Fruit fly (Drosophila melanogaster) Kc167 (cell line): Measurements from ENCODE around the gene Cyp303a1.

Experiments
- Myc ChIP-seq: fragments of >200 bp; optimal IDR thresholded peaks from 2 replicates; lab custom pipeline; 2017; ENCODE audit warnings: missing external identifiers
- Sin3A ChIP-seq: fragments of >200 bp; optimal IDR thresholded peaks from 2 replicates; lab custom pipeline; 2018; ENCODE audit warnings: missing external identifiers
- h ChIP-seq: fragments of >200 bp; optimal IDR thresholded peaks from 3 replicates; lab custom pipeline; 2018; ENCODE audit warnings: missing external identifiers
- insv ChIP-seq: fragments of >200 bp; optimal IDR thresholded peaks from 3 replicates; lab custom pipeline; 2018; ENCODE audit warnings: missing external identifiers
- psq ChIP-seq: fragments of >200 bp; optimal IDR thresholded peaks from 2 replicates; lab custom pipeline; 2017; ENCODE audit warnings: missing external identifiers
- ttk ChIP-seq: sonication (Bioruptor generic); optimal IDR thresholded peaks from 2 replicates; lab custom pipeline; 2017; ENCODE audit warnings: missing external identifiers

Cyp303a1 gene

DNA sequence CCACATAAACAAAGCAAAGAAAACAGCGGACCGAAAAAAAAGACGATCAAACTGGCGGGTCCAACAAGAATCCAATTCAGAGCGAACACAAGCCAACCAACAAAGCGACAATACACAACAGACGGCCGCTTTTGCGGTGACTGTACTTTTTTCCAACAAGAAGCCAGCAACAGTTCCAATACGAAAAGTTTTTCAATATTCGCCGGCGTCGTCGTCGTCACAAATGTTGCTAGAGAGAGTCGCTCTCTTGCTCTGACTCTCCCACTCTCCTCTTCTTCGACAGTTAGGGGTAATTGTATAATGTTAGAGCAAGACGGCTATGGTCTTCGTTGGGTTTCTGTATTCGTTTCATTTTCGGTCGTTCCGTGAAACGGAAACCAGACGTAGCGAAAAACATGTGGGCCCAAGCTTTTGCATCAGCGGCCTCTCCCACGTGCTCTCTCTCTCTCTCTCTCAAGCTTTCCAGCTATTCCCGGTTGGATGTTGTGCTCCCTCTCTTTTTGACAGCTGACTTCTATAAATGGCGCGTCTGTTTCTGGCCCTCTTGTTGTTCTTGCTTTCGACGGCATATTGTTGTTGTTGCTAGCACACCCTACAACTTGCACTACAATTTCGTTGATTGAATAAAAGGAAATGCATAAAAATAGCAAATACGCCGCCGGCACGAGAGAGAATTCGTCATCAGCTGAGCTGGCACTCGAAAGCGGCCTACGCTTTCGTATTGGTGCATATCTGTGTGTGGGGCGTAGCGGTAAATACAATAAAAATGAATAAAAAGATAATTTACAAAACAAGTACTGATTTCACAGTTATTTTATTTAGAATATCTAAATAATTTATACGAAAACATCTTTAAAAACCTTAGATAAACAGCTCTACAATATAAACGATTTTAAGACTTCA, 24.5 kb upstream of the Cyp303a1 start:
- TF ChIP-seq psq (lab: Kevin White, UChicago) (no peak), h (lab: Kevin White, UChicago) (no peak), ttk (lab: Kevin White, UChicago) (no peak), Myc (lab: Kevin White, UChicago) (no peak)

DNA sequence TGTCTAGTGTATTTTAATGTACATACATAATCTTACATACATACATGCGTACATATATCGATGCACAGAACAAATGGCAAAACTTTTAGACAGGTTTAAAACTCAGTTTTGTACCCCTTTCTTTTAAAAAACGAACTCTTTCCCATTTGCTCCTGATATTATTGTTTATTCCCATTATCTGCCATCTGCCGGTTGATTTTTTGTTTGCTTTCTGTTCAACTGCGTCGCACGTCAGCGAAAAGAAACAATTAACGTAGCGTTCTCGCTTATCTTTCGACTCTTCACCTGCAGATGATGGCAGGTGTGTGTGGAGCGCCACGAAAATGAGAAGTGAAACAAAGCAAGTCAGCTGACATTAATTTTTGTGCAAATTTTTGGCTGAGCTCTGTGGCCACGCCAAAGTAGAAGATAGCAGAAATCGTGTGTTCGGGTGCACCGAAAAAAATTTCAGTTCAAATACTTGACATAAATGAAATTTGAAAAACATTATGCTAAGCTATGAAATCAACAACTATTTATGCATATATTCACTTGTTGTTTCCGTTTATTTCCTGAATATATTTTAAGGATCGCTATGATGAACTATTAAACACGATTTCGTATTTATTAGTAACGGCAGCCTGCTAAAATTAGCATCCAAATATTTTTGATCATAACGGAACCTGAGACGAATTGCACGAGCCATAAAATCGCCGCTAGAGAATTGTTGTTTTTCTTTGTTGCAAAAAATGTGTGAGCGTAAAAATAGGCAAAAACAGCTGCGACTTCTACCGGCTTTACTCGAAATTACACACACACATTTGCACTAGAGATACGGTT, 23.1 kb upstream of the Cyp303a1 start:
- TF ChIP-seq h (lab: Kevin White, UChicago) = no peak
- TF ChIP-seq ttk (lab: Kevin White, UChicago) = no peak
- TF ChIP-seq psq (lab: Kevin White, UChicago) = no peak
- no peak for TF ChIP-seq Myc (lab: Kevin White, UChicago)
- TF ChIP-seq insv (lab: Kevin White, UChicago) = no peak
- TF ChIP-seq Sin3A (lab: Kevin White, UChicago) = no peak

dm6 chr2L:16271486-16271806, 22.5 kb upstream of the Cyp303a1 start:
- no peak for TF ChIP-seq Myc (lab: Kevin White, UChicago)
- no peak for TF ChIP-seq psq (lab: Kevin White, UChicago)
- TF ChIP-seq h (lab: Kevin White, UChicago) = no peak
- no peak for TF ChIP-seq Sin3A (lab: Kevin White, UChicago)
- TF ChIP-seq ttk (lab: Kevin White, UChicago) = no peak
- no peak for TF ChIP-seq insv (lab: Kevin White, UChicago)

dm6 chr2L:16272730-16273129, 21.3 kb upstream of the Cyp303a1 start:
- TF ChIP-seq Sin3A (lab: Kevin White, UChicago) = no peak
- TF ChIP-seq insv (lab: Kevin White, UChicago) = no peak
- no peak for TF ChIP-seq ttk (lab: Kevin White, UChicago)

dm6 chr2L:16273439-16273838, 20.5 kb upstream of the Cyp303a1 start:
- TF ChIP-seq Myc (lab: Kevin White, UChicago) (no peak), insv (lab: Kevin White, UChicago) (no peak), Sin3A (lab: Kevin White, UChicago) (no peak), ttk (lab: Kevin White, UChicago) (no peak), psq (lab: Kevin White, UChicago) (no peak), h (lab: Kevin White, UChicago) (no peak)

- TF ChIP-seq Sin3A (lab: Kevin White, UChicago) (no peak), h (lab: Kevin White, UChicago) (no peak), Myc (lab: Kevin White, UChicago) (no peak), insv (lab: Kevin White, UChicago) (no peak), ttk (lab: Kevin White, UChicago) (no peak), psq (lab: Kevin White, UChicago) (no peak)
Observed at dm6 chr2L:16274100-16274499, 19.9 kb upstream of the Cyp303a1 start.

dm6 chr2L:16275177-16275808, 18.7 kb upstream of the Cyp303a1 start:
- TF ChIP-seq insv (lab: Kevin White, UChicago) (no peak), Sin3A (lab: Kevin White, UChicago) (no peak), psq (lab: Kevin White, UChicago) (no peak), Myc (lab: Kevin White, UChicago) (no peak), ttk (lab: Kevin White, UChicago) (no peak), h (lab: Kevin White, UChicago) (no peak)

- no peak for TF ChIP-seq psq (lab: Kevin White, UChicago)
- TF ChIP-seq Sin3A (lab: Kevin White, UChicago) = no peak
Observed at dm6 chr2L:16275809-16276178, 18.2 kb upstream of the Cyp303a1 start.

DNA sequence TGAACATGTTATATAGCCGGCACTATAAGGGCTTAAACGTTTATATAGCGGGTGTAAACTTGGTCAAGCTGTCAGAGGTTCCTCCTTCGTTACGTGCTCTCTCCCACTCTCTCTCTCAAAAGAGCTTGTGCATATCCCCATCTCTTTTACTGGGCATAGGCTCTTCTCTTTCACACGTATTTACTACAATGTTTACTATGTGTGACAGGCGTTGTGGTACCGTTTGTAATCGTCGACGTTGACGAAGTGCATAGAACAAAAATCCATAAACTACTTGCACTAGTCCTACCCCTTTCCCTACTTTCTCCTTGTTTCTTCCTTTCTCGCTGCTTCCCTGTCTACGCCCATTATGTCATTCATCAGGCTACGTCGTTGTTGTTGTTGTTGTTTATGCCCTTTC, 17.2 kb upstream of the Cyp303a1 start:
- TF ChIP-seq insv (lab: Kevin White, UChicago) = no peak

DNA sequence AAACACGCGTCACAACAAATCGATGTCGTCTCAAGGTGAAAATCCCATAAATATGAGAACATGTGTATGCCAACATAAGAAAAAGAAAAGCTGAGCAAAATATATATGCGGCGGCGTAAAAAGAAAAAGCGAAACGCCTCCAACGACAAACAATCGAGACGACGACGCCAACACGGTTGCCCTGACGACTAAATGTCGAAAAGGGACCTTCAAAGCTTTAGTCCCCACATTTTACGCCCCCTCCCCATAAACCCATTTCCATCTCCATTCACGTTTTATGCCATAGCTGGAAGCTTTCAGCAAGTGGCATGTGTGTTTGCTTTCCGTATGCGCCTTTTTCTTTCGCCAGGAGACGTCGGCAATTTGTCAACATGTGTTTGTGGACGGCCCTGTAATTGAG, 16.1 kb upstream of the Cyp303a1 start:
- no peak for TF ChIP-seq Myc (lab: Kevin White, UChicago)
- TF ChIP-seq Sin3A (lab: Kevin White, UChicago) = no peak
- TF ChIP-seq ttk (lab: Kevin White, UChicago) = no peak
- no peak for TF ChIP-seq h (lab: Kevin White, UChicago)
- TF ChIP-seq psq (lab: Kevin White, UChicago) = no peak
- no peak for TF ChIP-seq insv (lab: Kevin White, UChicago)

DNA sequence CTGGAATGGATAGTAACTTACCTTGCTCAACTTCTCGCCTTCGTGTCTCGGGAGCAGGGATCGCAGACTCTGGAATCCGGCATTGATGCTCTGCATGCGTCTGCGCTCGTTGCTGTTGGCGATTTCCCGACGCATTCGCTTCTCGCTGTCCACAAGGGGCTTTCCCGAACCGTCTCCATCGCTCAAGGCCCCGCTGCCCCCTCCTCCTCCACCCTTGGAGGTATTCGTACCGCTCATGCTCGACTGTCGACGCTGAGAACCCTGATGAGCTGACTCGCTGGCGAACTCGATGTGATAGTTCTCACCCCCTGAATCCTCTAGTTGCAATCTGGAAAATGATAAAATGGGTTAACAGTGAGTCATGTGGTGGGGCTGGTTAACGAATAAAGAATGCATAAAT, 15.1 kb upstream of the Cyp303a1 start:
- TF ChIP-seq Myc (lab: Kevin White, UChicago) = no peak
- TF ChIP-seq insv (lab: Kevin White, UChicago) = no peak
- no peak for TF ChIP-seq h (lab: Kevin White, UChicago)
- no peak for TF ChIP-seq Sin3A (lab: Kevin White, UChicago)
- no peak for TF ChIP-seq psq (lab: Kevin White, UChicago)
- no peak for TF ChIP-seq ttk (lab: Kevin White, UChicago)
